Worm (Caenorhabditis elegans): ENCODE measurements around the gene sea-2.

sea-2 gene

DNA sequence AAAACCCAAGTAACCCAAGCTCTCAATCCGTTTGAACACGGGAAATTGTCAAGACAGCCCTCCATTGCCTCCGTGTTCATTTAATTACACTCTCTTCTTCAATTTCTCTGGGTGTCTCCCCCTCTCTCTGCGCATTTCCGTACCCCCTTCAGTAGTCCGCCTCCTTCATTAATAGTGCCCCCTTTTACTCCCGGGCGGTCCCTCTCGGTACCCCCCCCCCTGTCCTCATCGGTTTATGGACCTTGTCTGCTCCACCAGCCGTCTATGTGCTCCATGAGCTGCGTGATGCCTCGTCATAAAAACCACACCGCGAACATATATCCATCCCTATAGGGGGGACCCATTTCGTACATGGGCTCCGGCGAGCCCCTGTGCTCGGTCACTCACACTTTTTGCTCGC, 49.4 kb downstream of the sea-2 start (continued):
- TF ChIP-seq ceh-2 (tag; optimal IDR thresholded peaks at IDR 0.05), result no peak
- TF ChIP-seq pat-9 (tag; optimal IDR thresholded peaks at IDR 0.05), result no peak
- no peak for TF ChIP-seq unc-86 (tag; optimal IDR thresholded peaks at IDR 0.05)
- TF ChIP-seq T23F11.4 (GFP tag; optimal IDR thresholded peaks at IDR 0.05), result no peak
- no peak for TF ChIP-seq che-1 (tag; optimal IDR thresholded peaks at IDR 0.05)
- TF ChIP-seq tbx-2 (tag; optimal IDR thresholded peaks at IDR 0.05), result peak; percentile 59
- peak; percentile 66 for TF ChIP-seq ceh-34 (tag; optimal IDR thresholded peaks at IDR 0.05)
- no peak for TF ChIP-seq ztf-16 (tag; optimal IDR thresholded peaks at IDR 0.05)
- peak; percentile 24 for TF ChIP-seq sdc-2 (tag; optimal IDR thresholded peaks at IDR 0.05)
- TF ChIP-seq ceh-19 (GFP tag; optimal IDR thresholded peaks at IDR 0.05), result peak; percentile 27
- no peak for TF ChIP-seq ceh-18 (tag; optimal IDR thresholded peaks at IDR 0.05)
- TF ChIP-seq ceh-48 (tag; optimal IDR thresholded peaks at IDR 0.05), result peak; percentile 18
- TF ChIP-seq ref-2 (tag; optimal IDR thresholded peaks at IDR 0.05), result peak; percentile 66
- no peak for TF ChIP-seq ttx-3 (tag; optimal IDR thresholded peaks at IDR 0.05)
- no peak for TF ChIP-seq ceh-9 (tag; optimal IDR thresholded peaks at IDR 0.05)
- TF ChIP-seq syd-9 (tag; optimal IDR thresholded peaks at IDR 0.05), result no peak

DNA sequence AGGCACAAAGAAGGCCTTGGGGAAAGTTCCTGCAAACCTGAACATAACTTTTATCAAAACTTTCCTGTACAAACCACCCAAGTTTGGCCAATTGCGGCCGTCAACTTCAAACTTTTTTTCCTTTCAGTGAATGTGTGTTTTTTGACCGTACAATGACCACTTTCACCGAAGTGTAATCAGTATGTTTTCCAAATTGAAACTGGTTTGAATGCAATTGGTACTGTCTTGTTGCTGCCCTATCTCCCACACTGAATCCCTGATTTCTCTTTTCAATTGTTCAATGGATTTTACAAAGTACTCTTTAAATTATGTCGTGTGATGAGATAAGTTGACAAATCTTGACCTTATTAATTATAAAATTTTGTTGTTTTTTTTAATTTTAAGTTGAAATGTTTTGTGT, 50.3 kb downstream of the sea-2 start:
- TF ChIP-seq gmeb-2 (tag; optimal IDR thresholded peaks at IDR 0.05) (no peak), mec-3 (tag; optimal IDR thresholded peaks at IDR 0.05; ENCODE audit: borderline replicate concordance) (no peak), eyg-1 (tag; optimal IDR thresholded peaks at IDR 0.05) (no peak), che-1 (tag; optimal IDR thresholded peaks at IDR 0.05) (no peak), ama-1 (optimal IDR thresholded peaks at IDR 0.05) (no peak), ceh-19 (GFP tag; optimal IDR thresholded peaks at IDR 0.05) (no peak), ceh-14 (tag; optimal IDR thresholded peaks at IDR 0.05) (no peak), ahr-1 (tag; optimal IDR thresholded peaks at IDR 0.05) (no peak), ceh-48 (tag; optimal IDR thresholded peaks at IDR 0.05) (no peak), ceh-6 (GFP tag; optimal IDR thresholded peaks at IDR 0.05) (no peak), ceh-30 (tag; optimal IDR thresholded peaks at IDR 0.05) (no peak)

DNA sequence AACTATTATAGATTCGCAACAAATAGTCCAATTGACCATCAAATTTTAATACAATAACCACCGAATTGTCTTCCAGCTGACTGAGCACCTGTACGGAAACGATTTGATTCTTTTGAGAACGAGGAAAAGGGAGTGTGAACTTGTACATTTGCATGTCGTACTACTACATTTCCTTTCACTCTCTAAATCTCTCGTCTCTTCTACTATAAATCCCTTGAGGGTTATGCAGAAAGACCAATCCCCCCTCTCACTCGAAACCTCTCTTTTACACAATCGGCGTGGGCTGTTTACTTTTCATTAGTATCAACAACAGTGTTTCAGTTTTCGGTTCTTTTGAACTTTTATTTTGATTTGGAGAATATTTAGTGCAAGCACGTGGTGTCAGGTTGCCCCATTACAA, 52.0 kb downstream of the sea-2 start:
- TF ChIP-seq unc-55 (GFP tag; optimal IDR thresholded peaks at IDR 0.05) (no peak), nfya-1 (tag; optimal IDR thresholded peaks at IDR 0.05) (peak; percentile 14)

DNA sequence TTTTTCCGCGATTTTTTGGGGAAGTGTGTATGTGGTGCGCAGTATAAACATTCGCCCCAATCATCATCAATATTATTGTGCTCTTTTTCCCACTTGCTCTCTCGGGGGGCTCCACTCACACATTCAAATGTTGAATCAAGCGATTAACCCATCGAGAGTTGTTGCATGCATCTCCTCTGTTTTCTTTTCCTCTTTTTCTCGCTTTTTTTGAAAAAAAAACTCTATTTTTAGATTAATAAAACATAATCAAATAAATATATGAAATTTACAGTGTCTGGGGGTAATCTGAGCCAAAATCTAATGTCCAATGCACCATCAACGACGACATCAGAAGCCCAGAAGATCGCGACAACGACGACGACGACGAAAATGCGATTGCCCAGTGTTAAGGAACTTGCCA, 54.4 kb downstream of the sea-2 start, which contains the start of gene ephx-1:
Gene ephx-1, plus strand, starts transcription at position 301 of the 400 bp plus-strand sequence.
- TF ChIP-seq unc-3 (GFP tag; conservative IDR thresholded peaks at IDR 0.05) (no peak), unc-3 (tag; optimal IDR thresholded peaks at IDR 0.05) (no peak), sox-4 (tag; optimal IDR thresholded peaks at IDR 0.05) (no peak), ceh-6 (GFP tag; optimal IDR thresholded peaks at IDR 0.05) (no peak), odd-2 (tag; optimal IDR thresholded peaks at IDR 0.05) (no peak)

DNA sequence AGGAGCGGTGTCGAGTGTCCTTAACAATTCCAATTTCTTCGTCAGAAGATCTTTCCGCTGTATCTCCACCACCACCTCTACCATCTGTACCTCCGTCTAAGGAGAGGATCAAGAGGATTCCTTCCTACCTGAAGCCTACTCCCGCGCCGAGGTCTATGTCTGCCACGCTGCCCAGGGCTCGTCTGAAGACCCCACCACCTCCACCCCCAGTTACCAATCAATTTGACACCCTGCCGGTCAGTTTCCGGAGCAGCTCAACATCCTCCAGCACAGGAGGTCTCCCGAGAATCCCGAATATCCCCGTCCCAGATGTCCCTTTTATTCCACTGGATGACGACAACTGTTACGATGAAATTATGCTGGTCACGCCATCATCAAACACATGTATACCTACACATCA, 57.8 kb downstream of the sea-2 start:
- no peak for TF ChIP-seq ahr-1 (tag; optimal IDR thresholded peaks at IDR 0.05)
- no peak for TF ChIP-seq elt-2 (tag; optimal IDR thresholded peaks at IDR 0.05)
- no peak for TF ChIP-seq fkh-10 (GFP tag; optimal IDR thresholded peaks at IDR 0.05)
- no peak for TF ChIP-seq sox-2 (GFP tag; IDR thresholded peaks at IDR 0.05)

DNA sequence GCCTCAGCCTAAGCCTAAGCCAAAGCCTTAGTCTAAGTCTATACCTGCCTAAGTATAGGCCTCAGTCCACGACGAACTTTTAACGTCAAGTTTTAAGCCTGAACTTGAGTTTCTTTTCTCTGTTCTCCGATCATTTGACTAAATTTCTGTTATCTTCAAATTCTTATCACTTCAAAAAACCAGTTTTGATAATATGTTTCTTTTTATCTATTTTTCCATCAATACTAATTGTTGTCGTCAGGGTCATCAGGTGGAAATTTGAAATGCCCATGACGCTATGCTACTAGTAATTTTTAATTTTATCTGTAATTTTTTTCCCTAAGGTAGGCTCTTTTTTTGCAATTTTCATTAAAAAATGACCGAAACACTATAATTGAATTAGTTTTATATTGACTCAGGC, 61.3 kb downstream of the sea-2 start:
- no peak for TF ChIP-seq ceh-24 (tag; optimal IDR thresholded peaks at IDR 0.05)
- no peak for TF ChIP-seq hlh-8 (tag; optimal IDR thresholded peaks at IDR 0.05)
- no peak for TF ChIP-seq ceh-34 (tag; optimal IDR thresholded peaks at IDR 0.05)
- TF ChIP-seq sdc-2 (tag; optimal IDR thresholded peaks at IDR 0.05), result no peak
- peak; percentile 42 for TF ChIP-seq elt-2 (tag; optimal IDR thresholded peaks at IDR 0.05)
- no peak for TF ChIP-seq sox-2 (GFP tag; IDR thresholded peaks at IDR 0.05)

All from whole organism, late embryonic.